Worm (Caenorhabditis elegans) whole organism, L2 larva: ENCODE results near the gene cwn-2.

Source experiments
- R02D3.7 ChIP-seq: fragments of 150-350 bp; optimal IDR thresholded peaks from 2 replicates; lab custom pipeline; 2014; ENCODE audit warnings: missing biosample characterization, missing genetic modification characterization
- aly-2 ChIP-seq: fragments of 150-350 bp; optimal IDR thresholded peaks from 2 replicates; lab custom pipeline; 2014; ENCODE audit warnings: missing biosample characterization, missing genetic modification characterization
- ama-1 ChIP-seq: fragments of 150-350 bp; optimal IDR thresholded peaks from 2 replicates; lab custom pipeline; 2018; ENCODE audit warnings: inconsistent platforms
- elt-1 ChIP-seq: fragments of 150-350 bp; optimal IDR thresholded peaks from 2 replicates; lab custom pipeline; 2014; ENCODE audit warnings: missing biosample characterization, missing genetic modification characterization
- elt-3 ChIP-seq: sonication (generic microtip); optimal IDR thresholded peaks from 2 replicates; lab custom pipeline; 2017; ENCODE audit warnings: missing biosample characterization, missing genetic modification characterization
- fos-1 ChIP-seq: fragments of 150-350 bp; optimal IDR thresholded peaks from 2 replicates; lab custom pipeline; 2014; ENCODE audit warnings: missing biosample characterization, missing genetic modification characterization
- lin-13 ChIP-seq: fragments of 150-350 bp; optimal IDR thresholded peaks from 2 replicates; lab custom pipeline; 2014; ENCODE audit warnings: missing biosample characterization, missing genetic modification reagents, missing genetic modification characterization
- mdl-1 ChIP-seq, 2 experiments: fragments of 150-350 bp in 1 of 2; sonication (generic microtip) in 1 of 2; optimal IDR thresholded peaks; 2 replicates each; lab custom pipeline; 2017; ENCODE audit warnings: missing biosample characterization in 2 of 2, missing genetic modification characterization in 2 of 2
- nhr-11 ChIP-seq: fragments of 150-350 bp; optimal IDR thresholded peaks from 2 replicates; lab custom pipeline; 2014; ENCODE audit warnings: missing biosample characterization, missing genetic modification characterization
- nhr-237 ChIP-seq: fragments of 150-350 bp; optimal IDR thresholded peaks from 2 replicates; lab custom pipeline; 2014; ENCODE audit warnings: missing biosample characterization, missing genetic modification characterization
- nhr-6 ChIP-seq: fragments of 150-350 bp; optimal IDR thresholded peaks from 2 replicates; lab custom pipeline; 2014; ENCODE audit warnings: missing biosample characterization, missing genetic modification characterization
- snpc-4 ChIP-seq: fragments of 150-350 bp; optimal IDR thresholded peaks from 2 replicates; lab custom pipeline; 2014; ENCODE audit warnings: missing biosample characterization, missing genetic modification characterization
- unc-62 ChIP-seq: fragments of 150-350 bp; optimal IDR thresholded peaks from 2 replicates; lab custom pipeline; 2014; ENCODE audit warnings: missing biosample characterization, missing genetic modification reagents, missing genetic modification characterization

DNA sequence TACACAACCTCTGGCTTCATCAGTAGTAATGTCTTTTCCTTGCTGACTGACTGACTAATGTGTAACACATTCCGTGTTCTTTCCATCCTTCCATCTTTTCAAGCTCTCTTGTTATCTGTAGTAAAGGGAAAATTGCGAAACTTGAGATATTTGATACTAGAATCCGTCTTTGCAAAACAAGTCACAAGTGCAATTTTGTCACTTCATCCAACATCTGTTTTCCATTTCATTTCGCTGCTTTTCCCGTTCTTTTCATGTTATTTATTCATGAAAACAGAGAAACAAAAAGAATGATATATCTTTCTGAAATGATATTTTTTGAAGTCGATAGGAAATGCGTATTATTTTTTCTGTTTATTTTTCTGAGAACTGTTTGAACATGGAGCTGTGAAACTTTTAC lies 21.6 kb upstream of the cwn-2 start:
- TF ChIP-seq snpc-4: no peak
- TF ChIP-seq lin-13 (GFP tag; lab: Kevin White, UChicago): no peak
- TF ChIP-seq unc-62 (GFP tag; lab: Kevin White, UChicago): no peak
- no peak for TF ChIP-seq nhr-6 (tag; lab: Kevin White, UChicago)
- TF ChIP-seq elt-3 (tag; lab: Kevin White, UChicago): no peak
- TF ChIP-seq nhr-237 (tag; lab: Kevin White, UChicago): no peak
- no peak for TF ChIP-seq aly-2 (tag; lab: Kevin White, UChicago)
- TF ChIP-seq ama-1: no peak
- no peak for TF ChIP-seq elt-1
- TF ChIP-seq fos-1: no peak
- no peak for TF ChIP-seq R02D3.7 (tag; lab: Kevin White, UChicago)
- no peak for TF ChIP-seq nhr-11
- TF ChIP-seq mdl-1 (tag; optimal IDR thresholded peaks at IDR 0.05; lab: Kevin White, UChicago): no peak
